Worm (Caenorhabditis elegans): ENCODE results near the gene nhr-7.
"Not testable (repeated sequence)": the region's sequence is repeated elsewhere in the genome, so short reads cannot be mapped to it uniquely, and the experiment has no call there.

The nhr-7 gene

DNA sequence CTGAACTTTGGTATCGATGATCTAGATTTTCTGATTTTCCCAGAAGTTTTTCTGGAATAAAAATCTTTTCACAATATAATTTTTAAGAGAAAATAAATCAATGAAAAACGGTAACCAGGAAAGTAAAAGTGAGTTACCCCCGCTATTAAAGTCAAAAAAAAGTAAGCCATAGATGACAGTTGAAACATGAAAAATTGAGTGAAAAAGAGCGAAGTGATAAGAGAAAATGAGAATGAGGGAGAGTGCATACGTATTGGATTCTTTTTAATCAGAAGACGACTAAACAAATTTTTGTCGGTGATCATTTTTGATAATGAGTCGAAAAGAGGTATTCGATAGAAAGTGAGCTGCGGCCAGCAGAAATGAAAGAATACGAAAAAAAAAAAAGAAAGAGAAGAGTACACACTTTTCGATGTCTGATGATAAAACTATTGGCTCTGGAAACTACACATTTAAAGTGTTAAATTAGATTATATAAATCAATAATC is 11.6 kb downstream of the nhr-7 start, which contains the start of gene gtl-1:
gtl-1 (minus strand) TSS at position 51 of the 488 bp plus-strand sequence.
- no peak for TF ChIP-seq W03F9.2 (tag; optimal IDR thresholded peaks at IDR 0.05)

DNA sequence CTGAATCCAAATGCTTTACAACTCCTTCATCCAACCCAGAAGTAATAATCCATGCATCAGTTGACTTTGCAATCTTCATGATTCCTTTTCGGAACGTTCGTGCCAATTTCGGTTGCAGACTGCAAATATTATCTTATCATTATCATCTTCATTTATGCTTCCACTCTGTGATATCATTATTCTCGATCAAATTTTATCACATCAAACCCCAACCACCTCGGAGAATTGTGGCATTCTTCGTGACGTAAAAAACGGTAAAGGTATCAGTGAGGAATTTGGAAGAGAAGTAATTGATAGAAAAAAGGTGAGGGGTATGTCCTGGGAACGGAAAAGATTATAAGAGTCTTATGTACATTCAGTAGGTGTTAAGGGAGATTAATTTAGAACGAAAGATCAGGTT is 13.7 kb downstream of the nhr-7 start:
- TF ChIP-seq dao-5 (tag; optimal IDR thresholded peaks at IDR 0.05) (no peak), W03F9.2 (tag; optimal IDR thresholded peaks at IDR 0.05) (no peak), him-1 (tag; optimal IDR thresholded peaks at IDR 0.05) (no peak)

DNA sequence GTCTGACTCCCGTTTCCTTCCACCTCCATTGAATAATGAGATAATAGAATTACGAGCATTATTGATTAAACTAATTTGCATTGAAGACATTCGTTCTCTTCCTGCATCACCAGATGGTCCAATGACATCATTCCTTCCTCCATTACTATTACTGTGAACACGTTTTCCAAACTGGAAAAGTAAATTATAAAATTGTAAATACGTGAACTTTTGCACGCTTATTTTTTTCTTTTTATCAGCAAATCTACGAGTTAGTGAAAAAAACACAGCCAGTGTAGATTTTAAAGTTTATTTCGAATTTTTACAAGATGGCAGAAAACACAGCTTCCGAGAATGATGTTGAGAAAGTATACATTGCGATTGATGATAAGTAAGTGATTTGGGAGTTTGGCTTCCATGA is 17.5 kb downstream of the nhr-7 start, which contains the start of gene C05C12.1:
C05C12.1 (plus strand) TSS at position 301 of the 400 bp plus-strand sequence.
- not testable (repeated sequence) for TF ChIP-seq W03F9.2, him-1, dao-5 (tag; optimal IDR thresholded peaks at IDR 0.05)

DNA sequence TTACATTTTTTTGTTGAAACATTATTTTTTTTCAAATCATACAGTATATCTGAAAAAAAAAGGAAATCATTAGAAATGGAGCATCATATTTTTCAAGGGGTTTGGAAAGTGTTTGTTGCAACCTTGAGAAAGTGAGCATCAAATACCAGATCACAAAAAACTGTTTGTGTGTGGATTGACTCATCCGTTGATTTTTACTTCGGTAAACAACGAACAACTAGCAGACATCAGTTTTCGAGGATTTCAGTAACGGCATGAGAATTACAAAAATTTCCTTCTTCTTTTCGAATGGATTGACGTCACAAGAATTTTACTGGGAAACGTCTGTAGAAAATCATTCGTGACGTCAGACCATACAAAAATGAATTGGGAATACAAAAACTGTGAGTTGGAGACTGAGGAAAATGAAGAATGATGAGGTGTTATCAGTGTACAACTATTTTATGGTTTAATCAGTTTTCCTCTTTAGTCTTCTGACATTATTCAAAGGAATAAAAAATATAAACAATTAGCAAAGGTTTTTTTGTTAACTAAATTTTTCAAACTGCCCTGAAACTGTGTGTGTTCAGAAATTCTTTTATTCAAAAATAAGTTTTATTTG is 23.0 kb downstream of the nhr-7 start, which contains the start of gene C05C12.4:
C05C12.4 (minus strand) TSS at position 51 of the 601 bp plus-strand sequence.
- TF ChIP-seq dao-5 (tag; optimal IDR thresholded peaks at IDR 0.05), result no peak
- TF ChIP-seq him-1 (tag; optimal IDR thresholded peaks at IDR 0.05), result no peak
- TF ChIP-seq W03F9.2 (tag; optimal IDR thresholded peaks at IDR 0.05), result no peak

DNA sequence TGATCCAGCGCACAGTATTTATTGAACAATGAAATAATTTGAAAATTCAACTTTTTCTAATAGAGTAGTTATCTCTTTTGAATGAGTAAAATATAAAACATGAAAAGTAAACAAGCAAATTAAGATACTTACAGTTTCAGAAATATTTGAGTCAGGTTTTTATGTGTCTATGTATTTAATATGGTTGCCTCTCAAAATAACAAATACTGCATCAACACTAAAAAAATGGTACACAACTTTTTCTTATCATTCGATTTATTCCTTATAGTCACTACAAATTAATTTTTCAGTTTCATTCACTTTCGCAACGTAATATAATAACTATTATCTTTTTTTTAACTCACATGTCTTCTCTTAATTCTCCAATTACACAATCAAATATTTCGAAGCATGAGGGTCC is 23.7 kb downstream of the nhr-7 start:
- TF ChIP-seq W03F9.2 (tag; optimal IDR thresholded peaks at IDR 0.05) (no peak), dao-5 (tag; optimal IDR thresholded peaks at IDR 0.05) (no peak), him-1 (tag; optimal IDR thresholded peaks at IDR 0.05) (no peak)

DNA sequence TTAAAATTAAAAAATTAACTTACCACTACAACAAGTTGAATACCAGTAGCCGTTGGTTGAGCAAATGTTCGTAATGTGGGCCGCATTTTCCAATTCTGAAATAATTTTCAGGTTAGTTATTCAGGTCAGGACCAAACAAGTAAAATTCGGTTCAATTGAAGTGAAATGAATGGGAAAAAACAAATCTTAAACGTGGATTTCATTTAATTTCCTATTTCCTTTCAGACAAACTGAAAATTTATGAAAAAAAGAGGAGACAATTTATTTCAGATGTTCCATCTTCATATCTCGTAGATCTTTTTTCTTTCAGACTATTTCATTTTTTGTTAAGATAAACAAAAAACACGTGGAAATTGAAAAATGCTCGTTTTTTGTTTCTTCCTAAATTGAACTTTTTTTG is 29.8 kb downstream of the nhr-7 start, which contains the start of gene C05C12.6:
C05C12.6 (minus strand) TSS at position 101 of the 400 bp plus-strand sequence.
- no peak for TF ChIP-seq dao-5 (tag; optimal IDR thresholded peaks at IDR 0.05)

DNA sequence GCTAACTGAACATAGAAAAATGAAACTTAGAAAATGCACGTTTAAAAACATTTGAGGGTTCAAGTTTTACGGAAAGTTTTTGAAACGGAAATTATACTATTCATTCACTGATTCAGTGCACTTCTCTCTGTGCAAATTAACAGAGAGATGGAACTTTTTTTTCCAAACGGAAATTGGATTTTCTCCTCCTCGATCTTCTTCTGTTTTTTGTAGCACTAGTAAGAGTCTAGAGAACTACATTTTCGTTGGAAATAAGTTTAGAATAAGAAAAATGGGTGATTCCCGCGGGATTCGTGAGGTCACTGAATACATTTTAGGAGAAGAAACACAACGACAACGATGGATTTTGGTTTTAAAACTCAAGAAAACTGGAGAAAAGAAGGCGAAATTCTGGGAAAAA is 35.4 kb downstream of the nhr-7 start:
- no peak for TF ChIP-seq dao-5 (tag; optimal IDR thresholded peaks at IDR 0.05)
- TF ChIP-seq W03F9.2 (tag; optimal IDR thresholded peaks at IDR 0.05), result no peak
- no peak for TF ChIP-seq him-1 (tag; optimal IDR thresholded peaks at IDR 0.05)

DNA sequence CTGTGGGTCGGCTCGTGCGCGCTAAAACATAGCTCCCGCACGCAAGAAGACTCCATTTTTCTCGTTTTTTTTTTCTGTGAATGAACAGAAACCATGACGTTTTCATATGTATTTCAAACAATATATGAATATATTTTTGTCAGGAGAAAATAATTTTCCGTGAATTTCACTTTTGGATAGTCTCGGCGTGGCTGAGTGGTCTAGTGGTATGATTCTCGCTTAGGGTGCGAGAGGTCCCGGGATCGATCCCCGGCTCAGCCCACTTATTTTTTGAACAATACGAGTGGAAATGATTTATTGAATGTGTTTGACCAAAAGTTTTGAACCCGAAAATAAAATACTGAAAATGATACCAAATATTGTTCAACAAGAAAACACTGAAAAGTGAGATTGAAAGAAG is 39.8 kb downstream of the nhr-7 start:
- TF ChIP-seq him-1 (tag; optimal IDR thresholded peaks at IDR 0.05) (no peak), dao-5 (tag; optimal IDR thresholded peaks at IDR 0.05) (no peak), W03F9.2 (tag; optimal IDR thresholded peaks at IDR 0.05) (no peak)

DNA sequence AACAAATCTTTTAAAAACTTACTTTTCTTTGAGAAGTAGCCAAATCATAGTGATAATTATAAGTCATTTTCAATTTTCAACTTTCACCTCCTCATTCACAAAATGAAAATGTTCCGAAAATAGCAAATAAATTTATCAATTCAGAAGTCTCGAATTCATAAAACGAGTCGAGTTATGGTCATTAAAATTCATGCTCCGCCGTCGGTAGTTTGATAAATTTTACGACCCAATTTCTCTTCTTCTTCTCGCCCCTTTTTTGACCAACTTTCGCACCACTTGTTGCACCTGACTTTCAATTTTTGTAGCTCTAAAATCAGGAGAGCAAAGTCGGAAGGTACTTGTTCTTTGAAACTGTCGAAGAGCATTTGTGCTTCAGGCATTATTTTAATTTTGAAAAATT is 41.1 kb downstream of the nhr-7 start, which contains the start of gene best-7:
best-7 (minus strand) TSS at position 239 of the 400 bp plus-strand sequence.
- TF ChIP-seq W03F9.2 (tag; optimal IDR thresholded peaks at IDR 0.05) (no peak), dao-5 (tag; optimal IDR thresholded peaks at IDR 0.05) (no peak)

DNA sequence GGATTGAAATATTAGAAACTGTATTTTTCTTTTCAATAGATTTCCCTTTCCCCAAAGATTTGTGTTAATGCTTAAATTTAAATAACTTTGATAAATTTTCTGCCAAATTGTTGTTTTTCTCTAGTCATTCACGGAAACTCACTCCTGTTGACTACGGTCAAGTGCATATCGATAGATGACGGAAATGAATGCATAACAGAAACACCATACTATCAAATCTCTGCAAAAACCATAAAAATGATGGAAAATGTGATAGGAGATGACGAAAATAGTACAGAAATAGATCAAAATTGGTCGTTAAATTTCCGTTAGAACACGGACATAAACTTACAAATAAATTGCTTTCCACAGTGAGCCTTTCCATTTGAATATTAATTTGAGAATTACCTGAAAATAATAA is 42.1 kb downstream of the nhr-7 start:
- no peak for TF ChIP-seq him-1 (tag; optimal IDR thresholded peaks at IDR 0.05)
- no peak for TF ChIP-seq W03F9.2 (tag; optimal IDR thresholded peaks at IDR 0.05)
- no peak for TF ChIP-seq dao-5 (tag; optimal IDR thresholded peaks at IDR 0.05)

DNA sequence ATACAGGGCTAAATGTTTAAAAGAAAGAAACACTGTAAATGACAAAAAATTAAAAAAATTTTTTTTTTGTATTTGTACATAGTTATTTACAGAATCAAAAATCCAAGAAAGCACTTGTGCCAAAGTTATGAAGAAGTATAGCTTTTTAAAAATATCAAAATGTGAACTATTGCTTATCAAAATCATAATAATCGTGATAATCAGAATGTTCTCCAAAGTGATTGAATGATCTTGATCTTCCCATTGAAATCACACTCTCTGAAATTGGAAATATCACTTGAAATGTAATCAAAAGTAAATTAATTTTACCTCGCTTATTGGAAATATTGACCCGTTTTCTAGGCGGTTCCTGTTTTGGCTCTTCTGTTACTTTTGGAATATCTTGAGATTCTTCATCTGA is 44.6 kb downstream of the nhr-7 start:
- TF ChIP-seq dao-5 (tag; optimal IDR thresholded peaks at IDR 0.05) (no peak), W03F9.2 (tag; optimal IDR thresholded peaks at IDR 0.05) (no peak), him-1 (tag; optimal IDR thresholded peaks at IDR 0.05) (no peak)

DNA sequence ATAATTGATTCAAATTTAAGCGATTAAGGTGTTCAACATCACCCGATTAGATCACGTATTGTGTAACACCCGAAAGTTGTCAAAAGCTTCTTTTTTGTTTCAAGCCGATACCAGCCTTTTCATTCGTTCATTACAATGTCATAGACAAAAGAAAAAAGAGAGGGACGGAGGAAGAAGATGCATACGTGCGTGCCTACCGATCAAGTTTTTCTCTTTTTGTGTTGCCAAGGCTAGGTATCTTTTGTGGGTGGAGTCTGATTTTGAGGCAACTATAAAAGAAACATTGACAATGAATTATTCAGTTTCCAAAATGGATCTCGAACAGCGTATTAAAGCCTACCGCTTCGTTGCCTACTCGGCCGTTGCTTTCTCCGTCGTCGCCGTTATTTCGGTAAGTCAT is 46.0 kb downstream of the nhr-7 start, which contains the start of gene col-125:
col-125 (plus strand) TSS at position 301 of the 400 bp plus-strand sequence.
- no peak for TF ChIP-seq W03F9.2 (tag; optimal IDR thresholded peaks at IDR 0.05)
- TF ChIP-seq him-1 (tag; optimal IDR thresholded peaks at IDR 0.05), result no peak
- TF ChIP-seq dao-5 (tag; optimal IDR thresholded peaks at IDR 0.05), result no peak

DNA sequence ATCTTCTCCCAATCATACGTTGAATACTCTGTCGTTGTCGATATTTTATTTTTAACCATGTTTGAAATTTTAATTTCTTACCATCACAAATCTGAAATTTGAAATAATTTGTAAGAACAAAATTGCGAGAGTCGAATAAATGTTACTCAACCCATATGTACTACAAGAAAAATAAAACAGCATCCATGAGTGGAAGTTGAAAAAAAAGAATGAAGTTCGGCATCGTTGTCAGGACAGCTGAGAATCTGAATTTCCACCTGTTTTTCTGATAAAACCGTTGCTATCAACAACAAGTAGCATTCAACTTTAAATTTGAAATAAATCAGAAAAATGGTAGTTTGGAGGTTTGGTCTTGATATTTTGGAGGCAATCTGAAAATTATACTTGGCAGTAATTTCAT is 47.3 kb downstream of the nhr-7 start, which contains the start of gene C29F4.3:
C29F4.3 (minus strand) TSS at position 101 of the 400 bp plus-strand sequence.
- TF ChIP-seq W03F9.2 (tag; optimal IDR thresholded peaks at IDR 0.05) (no peak), him-1 (tag; optimal IDR thresholded peaks at IDR 0.05) (no peak), dao-5 (tag; optimal IDR thresholded peaks at IDR 0.05) (no peak)

DNA sequence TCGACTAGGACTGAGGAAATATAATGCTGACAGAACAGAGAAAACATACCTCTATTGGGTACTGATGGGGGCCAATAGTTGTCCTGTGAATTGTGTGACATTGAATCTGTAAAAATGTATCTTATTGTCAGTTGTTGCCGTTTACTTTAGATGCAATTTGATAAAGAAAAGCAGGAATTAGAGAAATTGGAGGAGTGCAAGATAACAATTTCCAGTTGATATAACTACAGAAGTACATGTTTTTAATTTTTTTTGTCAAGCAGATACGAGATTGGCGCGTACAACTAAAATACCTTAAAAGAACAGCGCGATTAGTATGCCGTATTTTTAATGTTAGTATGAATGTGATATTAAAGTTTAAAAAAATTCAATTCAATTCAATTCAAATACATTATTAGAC is 53.1 kb downstream of the nhr-7 start, which contains the start of gene zip-6:
zip-6 (minus strand) TSS at position 101 of the 400 bp plus-strand sequence.
- TF ChIP-seq W03F9.2 (tag; optimal IDR thresholded peaks at IDR 0.05) (no peak), him-1 (tag; optimal IDR thresholded peaks at IDR 0.05) (no peak), dao-5 (tag; optimal IDR thresholded peaks at IDR 0.05) (no peak)
